Fruit fly (Drosophila melanogaster): ENCODE data around the gene Cubn2.

dm6 chr3L:11822446-11823334, 8.1 kb upstream of the Cubn2 start, which contains the start of gene RpL10Ab:
- TF ChIP-seq CG30431 (GFP tag; optimal IDR thresholded peaks at IDR 0.05) = peak; percentile 24
- peak; percentile 33 for TF ChIP-seq D19A (tag; optimal IDR thresholded peaks at IDR 0.05)
- TF ChIP-seq Dp (GFP tag; optimal IDR thresholded peaks at IDR 0.05) = no peak
